Fruit fly (Drosophila melanogaster): ENCODE data around the gene CG2150.

DNA sequence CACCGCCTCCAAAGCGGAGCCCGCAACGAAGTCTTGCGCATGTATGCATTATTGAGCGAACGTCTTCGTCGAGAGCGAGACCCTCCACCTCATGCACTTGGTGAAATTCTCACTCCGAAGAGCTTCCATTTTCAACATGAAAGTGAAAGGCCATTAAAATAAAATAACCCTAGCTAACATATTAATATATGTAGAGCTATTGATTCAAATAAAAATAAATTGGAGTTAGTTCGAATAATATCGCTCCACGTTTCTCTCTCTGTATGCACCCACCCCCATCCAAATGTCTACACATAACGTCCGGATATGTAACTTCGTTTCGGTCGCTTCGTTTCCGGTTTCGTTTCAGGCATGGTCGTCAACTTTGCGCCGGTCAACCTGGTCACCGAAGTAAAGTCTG, 23.3 kb downstream of the CG2150 start:
- TF ChIP-seq EcR (GFP tag; optimal IDR thresholded peaks at IDR 0.05), result no peak
- TF ChIP-seq CG12605 (GFP tag; IDR thresholded peaks at IDR 0.05), result no peak
- TF ChIP-seq Pif1B (GFP tag; optimal IDR thresholded peaks at IDR 0.05), result no peak
- peak; percentile 46; the same call in 1 of the 3 replicates for TF ChIP-seq CG4496 (GFP tag; IDR thresholded peaks at IDR 0.05)
- TF ChIP-seq gl (tag; optimal IDR thresholded peaks at IDR 0.05), result no peak
- TF ChIP-seq D1 (tag; optimal IDR thresholded peaks at IDR 0.05), result no peak
- no peak for TF ChIP-seq rn (GFP tag; IDR thresholded peaks at IDR 0.05)
- TF ChIP-seq CG8301 (tag; optimal IDR thresholded peaks at IDR 0.05), result no peak
- no peak for TF ChIP-seq Snoo (tag; optimal IDR thresholded peaks at IDR 0.05)
- no peak for TF ChIP-seq CG34367 (tag; optimal IDR thresholded peaks at IDR 0.05)
- TF ChIP-seq Ets98B (GFP tag; IDR thresholded peaks at IDR 0.05), result no peak
- TF ChIP-seq CG17806 (tag; optimal IDR thresholded peaks at IDR 0.05), result no peak
- TF ChIP-seq CG9948 (tag; optimal IDR thresholded peaks at IDR 0.05), result no peak
